Worm (Caenorhabditis elegans) whole organism, L1 larva: ENCODE data around the gene T19D2.3.

Experiments used
- C16A3.4 ChIP-seq: fragments of 150-350 bp; optimal IDR thresholded peaks from 2 replicates; lab custom pipeline; 2014; ENCODE audit warnings: missing biosample characterization, missing genetic modification characterization
- C34B4.2 ChIP-seq: sonication (generic microtip); optimal IDR thresholded peaks from 2 replicates; lab custom pipeline; 2017; ENCODE audit warnings: mild to moderate bottlenecking, missing genetic modification characterization, missing compliant biosample characterization
- F16B12.6 ChIP-seq: fragments of 150-350 bp; optimal IDR thresholded peaks from 2 replicates; lab custom pipeline; 2014; ENCODE audit warnings: missing biosample characterization, missing genetic modification characterization
- Y116A8C.19 ChIP-seq: sonication (generic microtip); optimal IDR thresholded peaks from 2 replicates; lab custom pipeline; 2016; ENCODE audit warnings: missing compliant biosample characterization, missing genetic modification characterization, borderline replicate concordance
- aha-1 ChIP-seq: fragments of 150-350 bp; optimal IDR thresholded peaks from 2 replicates; lab custom pipeline; 2014; ENCODE audit warnings: missing biosample characterization, missing genetic modification characterization
- blmp-1 ChIP-seq: fragments of 150-350 bp; optimal IDR thresholded peaks from 2 replicates; lab custom pipeline; 2014; ENCODE audit warnings: missing biosample characterization, missing genetic modification characterization
- ceh-8 ChIP-seq: fragments of 200-800 bp; sonication (Bioruptor generic); optimal IDR thresholded peaks from 2 replicates; lab custom pipeline; 2018; ENCODE audit warnings: mild to moderate bottlenecking, missing genetic modification characterization, moderate library complexity, missing compliant biosample characterization
- ceh-88 ChIP-seq: fragments of 200-800 bp; sonication (Bioruptor generic); IDR thresholded peaks from 2 replicates; pipeline ENCODE4 v1.3.6; 2022; ENCODE audit warnings: missing genetic modification characterization, missing compliant biosample characterization
- ces-1 ChIP-seq: fragments of 150-350 bp; optimal IDR thresholded peaks from 2 replicates; lab custom pipeline; 2014; ENCODE audit warnings: missing biosample characterization, missing genetic modification reagents, missing genetic modification characterization
- dpl-1 ChIP-seq, 3 experiments: fragments of 150-350 bp in 2 of 3; sonication (generic microtip) in 1 of 3; optimal IDR thresholded peaks; 2 replicates each; lab custom pipeline; 2014 to 2017; ENCODE audit warnings: missing biosample characterization in 3 of 3, missing genetic modification characterization in 3 of 3, missing genetic modification reagents in 3 of 3
- dsc-1 ChIP-seq: sonication (generic microtip); optimal IDR thresholded peaks from 2 replicates; lab custom pipeline; 2016; ENCODE audit warnings: mild to moderate bottlenecking, missing genetic modification characterization, missing compliant biosample characterization
- efl-1 ChIP-seq, 4 experiments: fragments of 150-350 bp; optimal IDR thresholded peaks in 3 of 4; peaks in 1 of 4; 1 replicate in 1 of 4; 2 replicates in 3 of 4; lab custom pipeline; 2014; ENCODE audit warnings: missing biosample characterization in 2 of 4, missing genetic modification characterization in 2 of 4, missing genetic modification reagents in 2 of 4
- efl-3 ChIP-seq: fragments of 200-800 bp; sonication (Bioruptor generic); optimal IDR thresholded peaks from 2 replicates; lab custom pipeline; 2018; ENCODE audit warnings: mild to moderate bottlenecking, missing genetic modification characterization, missing compliant biosample characterization
- egl-13 ChIP-seq: sonication (generic microtip); optimal IDR thresholded peaks from 2 replicates; lab custom pipeline; 2016; ENCODE audit warnings: missing genotype, missing genetic modification reagents, missing genetic modification characterization, missing compliant biosample characterization
- egl-27 ChIP-seq, 2 experiments: fragments of 150-350 bp in 1 of 2; sonication (generic microtip); optimal IDR thresholded peaks; 3 replicates each; lab custom pipeline; 2017 to 2018; ENCODE audit warnings: missing biosample characterization in 2 of 2, missing genetic modification characterization in 2 of 2, missing genetic modification reagents in 2 of 2
- elt-3 ChIP-seq, 6 experiments: fragments of 150-350 bp in 1 of 6; sonication (generic microtip); optimal IDR thresholded peaks; 2 replicates each; lab custom pipeline; 2017 to 2018; ENCODE audit warnings: missing biosample characterization in 6 of 6, missing genetic modification characterization in 6 of 6, inconsistent platforms in 1 of 6
- ets-5 ChIP-seq: fragments of 200-800 bp; sonication (Bioruptor generic); IDR thresholded peaks from 2 replicates; pipeline ENCODE4 v1.3.6; 2022; ENCODE audit warnings: missing genetic modification characterization, missing compliant biosample characterization
- fkh-10 ChIP-seq: sonication (generic microtip); optimal IDR thresholded peaks from 2 replicates; lab custom pipeline; 2017; ENCODE audit warnings: missing biosample characterization, missing genetic modification reagents, missing genetic modification characterization
- fkh-4 ChIP-seq: sonication (generic microtip); optimal IDR thresholded peaks from 2 replicates; lab custom pipeline; 2016; ENCODE audit warnings: missing compliant biosample characterization, missing genetic modification characterization, borderline replicate concordance
- fkh-8 ChIP-seq: sonication (generic microtip); optimal IDR thresholded peaks from 2 replicates; lab custom pipeline; 2016; ENCODE audit warnings: mild to moderate bottlenecking, missing genetic modification characterization, missing compliant biosample characterization
- hlh-4 ChIP-seq: sonication (generic microtip); optimal IDR thresholded peaks from 2 replicates; lab custom pipeline; 2016; ENCODE audit warnings: mild to moderate bottlenecking, missing genetic modification characterization, missing compliant biosample characterization
- hpl-2 ChIP-seq: fragments of 150-350 bp; optimal IDR thresholded peaks from 2 replicates; lab custom pipeline; 2014; ENCODE audit warnings: missing biosample characterization, missing genetic modification reagents, missing genetic modification characterization
- lin-13 ChIP-seq: fragments of 150-350 bp; optimal IDR thresholded peaks from 2 replicates; lab custom pipeline; 2014; ENCODE audit warnings: missing biosample characterization, missing genetic modification reagents, missing genetic modification characterization
- lin-14 ChIP-seq: fragments of 200-800 bp; sonication (Bioruptor generic); optimal IDR thresholded peaks from 2 replicates; lab custom pipeline; 2018; ENCODE audit warnings: mild to moderate bottlenecking, missing genetic modification characterization, moderate library complexity, missing compliant biosample characterization
- lin-39 ChIP-seq: fragments of 150-350 bp; optimal IDR thresholded peaks from 2 replicates; lab custom pipeline; 2014; ENCODE audit warnings: missing biosample characterization, missing genetic modification reagents, missing genetic modification characterization
- mab-9 ChIP-seq: fragments of 200-800 bp; sonication (Bioruptor generic); IDR thresholded peaks from 2 replicates; pipeline ENCODE4 v1.3.6; 2022; ENCODE audit warnings: missing genetic modification reagents, missing genetic modification characterization, missing compliant biosample characterization
- mef-2 ChIP-seq: fragments of 150-350 bp; optimal IDR thresholded peaks from 2 replicates; lab custom pipeline; 2014; ENCODE audit warnings: missing biosample characterization, missing genetic modification characterization
- mep-1 ChIP-seq: fragments of 150-350 bp; optimal IDR thresholded peaks from 2 replicates; lab custom pipeline; 2014; ENCODE audit warnings: missing biosample characterization, missing genetic modification characterization
- nhr-20 ChIP-seq: sonication (generic microtip); optimal IDR thresholded peaks from 2 replicates; lab custom pipeline; 2016; ENCODE audit warnings: mild to moderate bottlenecking, missing genetic modification characterization, missing compliant biosample characterization
- nhr-237 ChIP-seq: fragments of 150-350 bp; optimal IDR thresholded peaks from 2 replicates; lab custom pipeline; 2014; ENCODE audit warnings: missing biosample characterization, missing genetic modification characterization
- nhr-28 ChIP-seq: fragments of 150-350 bp; optimal IDR thresholded peaks from 2 replicates; lab custom pipeline; 2014; ENCODE audit warnings: missing biosample characterization, missing genetic modification characterization
- nhr-47 ChIP-seq: sonication (generic microtip); optimal IDR thresholded peaks from 2 replicates; lab custom pipeline; 2016; ENCODE audit warnings: mild to moderate bottlenecking, missing genetic modification characterization, moderate library complexity, missing compliant biosample characterization
- nhr-71 ChIP-seq: sonication (generic microtip); optimal IDR thresholded peaks from 2 replicates; lab custom pipeline; 2016; ENCODE audit warnings: mild to moderate bottlenecking, missing genetic modification characterization, moderate library complexity, missing compliant biosample characterization
- nhr-77 ChIP-seq: fragments of 150-350 bp; optimal IDR thresholded peaks from 2 replicates; lab custom pipeline; 2014; ENCODE audit warnings: missing biosample characterization, missing genetic modification characterization
- nhr-85 ChIP-seq: sonication (generic microtip); peaks from one replicate; lab custom pipeline; 2016; ENCODE audit warnings: missing genetic modification characterization, inconsistent platforms, missing compliant biosample characterization
- nhr-90 ChIP-seq: sonication (generic microtip); optimal IDR thresholded peaks from 2 replicates; lab custom pipeline; 2016; ENCODE audit warnings: mild to moderate bottlenecking, missing genetic modification characterization, missing compliant biosample characterization; ENCODE audit not compliant: poor library complexity
- pax-3 ChIP-seq: fragments of 200-800 bp; sonication (Bioruptor generic); optimal IDR thresholded peaks from 2 replicates; lab custom pipeline; 2018; ENCODE audit warnings: mild to moderate bottlenecking, missing genetic modification characterization, moderate library complexity, missing compliant biosample characterization
- pqm-1 ChIP-seq: sonication (generic microtip); optimal IDR thresholded peaks from 3 replicates; lab custom pipeline; 2017; ENCODE audit warnings: missing biosample characterization, missing genetic modification characterization
- rnt-1 ChIP-seq: sonication (generic microtip); optimal IDR thresholded peaks from 2 replicates; lab custom pipeline; 2016; ENCODE audit warnings: mild to moderate bottlenecking, missing genetic modification characterization, moderate library complexity, missing compliant biosample characterization
- snu-23 ChIP-seq: sonication (generic microtip); optimal IDR thresholded peaks from 2 replicates; lab custom pipeline; 2016; ENCODE audit warnings: missing genetic modification characterization, missing compliant biosample characterization
- sox-4 ChIP-seq: sonication (generic microtip); optimal IDR thresholded peaks from 2 replicates; lab custom pipeline; 2016; ENCODE audit warnings: missing genetic modification characterization, missing compliant biosample characterization
- sptf-1 ChIP-seq: fragments of 150-350 bp; optimal IDR thresholded peaks from 2 replicates; lab custom pipeline; 2014; ENCODE audit warnings: missing biosample characterization, missing genetic modification characterization
- swsn-7 ChIP-seq: sonication (generic microtip); optimal IDR thresholded peaks from 2 replicates; lab custom pipeline; 2016; ENCODE audit warnings: missing genetic modification characterization, missing compliant biosample characterization
- tlp-1 ChIP-seq: fragments of 150-350 bp; optimal IDR thresholded peaks from 2 replicates; lab custom pipeline; 2014; ENCODE audit warnings: missing biosample characterization, missing genetic modification characterization
- unc-30 ChIP-seq: sonication (generic microtip); optimal IDR thresholded peaks from 2 replicates; lab custom pipeline; 2017; ENCODE audit warnings: missing biosample characterization, missing genetic modification characterization
- unc-62 ChIP-seq: fragments of 150-350 bp; optimal IDR thresholded peaks from 2 replicates; lab custom pipeline; 2014; ENCODE audit warnings: missing biosample characterization, missing genetic modification reagents, missing genetic modification characterization
- unc-86 ChIP-seq: sonication (generic microtip); optimal IDR thresholded peaks from 2 replicates; lab custom pipeline; 2016; ENCODE audit warnings: missing genetic modification characterization, missing compliant biosample characterization
- unc-98 ChIP-seq: fragments of 200-800 bp; sonication (Bioruptor generic); IDR thresholded peaks from 2 replicates; pipeline ENCODE4 v1.3.6; 2022; ENCODE audit warnings: missing genetic modification characterization, missing compliant biosample characterization
- vab-15 ChIP-seq: sonication (generic microtip); optimal IDR thresholded peaks from 2 replicates; lab custom pipeline; 2017; ENCODE audit warnings: missing genotype, mild to moderate bottlenecking, missing genetic modification characterization, missing compliant biosample characterization
- zip-4 ChIP-seq: fragments of 200-800 bp; sonication (Bioruptor generic); optimal IDR thresholded peaks from 2 replicates; lab custom pipeline; 2018; ENCODE audit warnings: mild to moderate bottlenecking, missing genetic modification characterization, moderate library complexity, missing compliant biosample characterization
- ztf-11 ChIP-seq, 2 experiments: sonication (generic microtip); optimal IDR thresholded peaks; 2 replicates each; lab custom pipeline; 2016 to 2017; ENCODE audit warnings: missing genetic modification characterization in 2 of 2, missing biosample characterization in 1 of 2, missing compliant biosample characterization in 1 of 2

The T19D2.3 gene

DNA sequence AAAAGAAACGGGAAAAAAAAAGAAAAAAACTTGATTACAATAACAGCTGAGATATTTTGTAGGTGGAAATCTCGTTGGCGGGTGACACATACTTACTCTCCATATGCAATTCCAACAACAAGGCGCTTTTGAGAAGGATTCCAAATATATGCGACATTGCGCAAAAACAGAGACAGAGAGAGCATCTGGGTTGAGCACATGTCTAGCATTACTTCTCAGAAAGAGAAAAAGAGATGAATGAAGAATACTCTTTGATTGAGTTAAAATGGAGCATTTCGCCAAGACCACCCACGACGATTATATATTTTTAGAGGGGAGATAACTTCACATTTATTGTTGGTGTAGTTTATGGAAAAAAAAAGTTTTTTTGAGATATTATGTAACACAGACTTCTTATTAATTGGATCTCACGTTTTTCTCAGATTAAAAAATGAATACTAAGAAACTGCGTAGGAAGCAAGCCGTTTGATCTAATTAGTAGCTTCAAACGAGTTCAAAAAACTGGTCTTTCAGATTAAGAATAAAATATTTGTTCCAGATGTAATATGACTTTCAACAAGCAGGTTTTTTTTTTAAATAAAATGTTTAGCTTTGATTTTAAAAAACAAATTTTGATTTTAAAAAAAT, 6.0 kb downstream of the T19D2.3 start:
- TF ChIP-seq egl-27 (tag; optimal IDR thresholded peaks at IDR 0.05; lab: Kevin White, UChicago) (no peak), F16B12.6 (no peak), zip-4 (GFP tag; lab: Kevin White, UChicago) (no peak), efl-3 (GFP tag; lab: Kevin White, UChicago) (no peak), nhr-71 (tag; lab: Kevin White, UChicago) (peak; percentile 63), efl-1 (optimal IDR thresholded peaks at IDR 0.05; lab: Kevin White, UChicago) (no peak), efl-1 (GFP tag; optimal IDR thresholded peaks at IDR 0.05 in 1 of 2; lab: Kevin White, UChicago) (no peak), unc-86 (tag; lab: Kevin White, UChicago) (no peak), pqm-1 (tag; lab: Kevin White, UChicago) (no peak), snu-23 (no peak), aha-1 (tag; lab: Kevin White, UChicago) (no peak), nhr-28 (tag; lab: Kevin White, UChicago) (no peak), ets-5 (no peak), lin-39 (tag; lab: Kevin White, UChicago) (no peak), dpl-1 (GFP tag; optimal IDR thresholded peaks at IDR 0.05; lab: Kevin White, UChicago) (no peak), lin-13 (GFP tag; lab: Kevin White, UChicago) (no peak), ceh-88 (GFP tag; lab: Robert Waterston, UW) (no peak), ztf-11 (tag; optimal IDR thresholded peaks at IDR 0.05; lab: Kevin White, UChicago) (no peak), dsc-1 (tag; lab: Kevin White, UChicago) (peak; percentile 97), unc-30 (tag; lab: Kevin White, UChicago) (no peak), swsn-7 (peak; percentile 11), mab-9 (no peak), egl-13 (tag; lab: Kevin White, UChicago) (no peak), unc-98 (GFP tag; lab: Robert Waterston, UW) (no peak), nhr-47 (tag; lab: Kevin White, UChicago) (peak; percentile 50), fkh-4 (tag; lab: Kevin White, UChicago) (peak; percentile 31), fkh-8 (tag; lab: Kevin White, UChicago) (peak; percentile 75), nhr-77 (no peak), fkh-10 (GFP tag; lab: Kevin White, UChicago) (peak; percentile 18), unc-62 (GFP tag; lab: Kevin White, UChicago) (no peak), Y116A8C.19 (no peak), vab-15 (tag; lab: Kevin White, UChicago) (no peak), sox-4 (no peak), lin-14 (GFP tag; lab: Kevin White, UChicago) (peak; percentile 65), C16A3.4 (tag; lab: Kevin White, UChicago) (no peak), ces-1 (GFP tag; lab: Kevin White, UChicago) (no peak), pax-3 (tag; lab: Kevin White, UChicago) (no peak), mef-2 (tag; lab: Kevin White, UChicago) (peak; percentile 40)

ce11 chrX:3945681-3946080, 6.6 kb downstream of the T19D2.3 start:
- TF ChIP-seq sox-4 (no peak), hlh-4 (tag; lab: Kevin White, UChicago) (no peak), tlp-1 (no peak), nhr-237 (tag; lab: Kevin White, UChicago) (no peak), hpl-2 (no peak), nhr-20 (tag; lab: Kevin White, UChicago) (peak; percentile 29), mef-2 (tag; lab: Kevin White, UChicago) (no peak), efl-3 (GFP tag; lab: Kevin White, UChicago) (no peak), F16B12.6 (no peak), nhr-47 (tag; lab: Kevin White, UChicago) (peak; percentile 48), mep-1 (peak; percentile 14), blmp-1 (tag; lab: Kevin White, UChicago) (no peak), sptf-1 (tag; lab: Kevin White, UChicago) (no peak), rnt-1 (tag; lab: Kevin White, UChicago) (peak; percentile 67), C34B4.2 (tag; lab: Kevin White, UChicago) (no peak), lin-13 (GFP tag; lab: Kevin White, UChicago) (no peak), nhr-85 (tag; lab: Kevin White, UChicago) (no peak), elt-3 (tag; optimal IDR thresholded peaks at IDR 0.05; lab: Kevin White, UChicago) (no peak), nhr-71 (tag; lab: Kevin White, UChicago) (peak; percentile 60), nhr-90 (tag; lab: Kevin White, UChicago) (no peak), ztf-11 (tag; optimal IDR thresholded peaks at IDR 0.05; lab: Kevin White, UChicago) (peak in 1 of 2 experiments; percentile 45), ceh-8 (GFP tag; lab: Kevin White, UChicago) (peak; percentile 50), ces-1 (GFP tag; lab: Kevin White, UChicago) (no peak), pax-3 (tag; lab: Kevin White, UChicago) (no peak)
